Fruit fly (Drosophila melanogaster) whole organism, embryonic: ENCODE data around the gene D1.

Experiments used
- Abd-B ChIP-seq: fragments of 200-800 bp; sonication (Bioruptor generic); optimal IDR thresholded peaks from 2 replicates; lab custom pipeline; 2018; ENCODE audit warnings: missing biosample characterization, mild to moderate bottlenecking, missing genetic modification characterization, moderate library complexity
- Ada2b ChIP-seq: fragments of 200-800 bp; sonication (Bioruptor generic); IDR thresholded peaks from 2 replicates; pipeline ENCODE4 v1.3.6; 2022; ENCODE audit warnings: missing biosample characterization, missing genetic modification characterization
- B-H2 ChIP-seq: fragments of 200-800 bp; sonication (Bioruptor generic); optimal IDR thresholded peaks from 2 replicates; lab custom pipeline; 2018; ENCODE audit warnings: missing biosample characterization, mild to moderate bottlenecking, missing genetic modification characterization
- CG10979 ChIP-seq: fragments of 200-800 bp; sonication (Bioruptor generic); optimal IDR thresholded peaks from 2 replicates; lab custom pipeline; 2018; ENCODE audit warnings: missing biosample characterization, mild to moderate bottlenecking, missing genetic modification characterization, moderate library complexity
- CG13296 ChIP-seq: fragments of 200-800 bp; sonication (Bioruptor generic); optimal IDR thresholded peaks from 3 replicates; lab custom pipeline; 2018; ENCODE audit warnings: missing biosample characterization, mild to moderate bottlenecking, missing genetic modification characterization
- CG14014 ChIP-seq: fragments of 200-800 bp; sonication (Bioruptor generic); IDR thresholded peaks from 2 replicates; pipeline ENCODE4 v1.3.6; 2022; ENCODE audit warnings: missing biosample characterization, missing genetic modification characterization
- CG14441 ChIP-seq: fragments of 200-800 bp; sonication (Bioruptor generic); IDR thresholded peaks from 2 replicates; pipeline ENCODE4 v1.3.6; 2022; ENCODE audit warnings: missing biosample characterization, missing genetic modification characterization
- CG15269 ChIP-seq: fragments of 200-800 bp; sonication (Bioruptor generic); optimal IDR thresholded peaks from 2 replicates; lab custom pipeline; 2018; ENCODE audit warnings: missing biosample characterization, mild to moderate bottlenecking, missing genetic modification characterization, moderate library complexity
- CG16813 ChIP-seq: fragments of 200-800 bp; sonication (Bioruptor generic); IDR thresholded peaks from 3 replicates; pipeline ENCODE4 v1.3.6; 2022; ENCODE audit warnings: missing biosample characterization, missing genetic modification characterization; ENCODE audit not compliant: partially characterized antibody
- CG17802 ChIP-seq: fragments of 200-800 bp; sonication (Bioruptor generic); optimal IDR thresholded peaks from 2 replicates; lab custom pipeline; 2018; ENCODE audit warnings: missing biosample characterization, mild to moderate bottlenecking, missing genetic modification characterization, moderate library complexity
- CG2120 ChIP-seq: fragments of 200-800 bp; sonication (Bioruptor generic); optimal IDR thresholded peaks from 3 replicates; lab custom pipeline; 2016; ENCODE audit warnings: missing biosample characterization, missing genetic modification characterization
- CG2678 ChIP-seq: fragments of 200-800 bp; sonication (Bioruptor generic); optimal IDR thresholded peaks from 3 replicates; lab custom pipeline; 2019; ENCODE audit warnings: missing biosample characterization, mild to moderate bottlenecking, missing genetic modification characterization, moderate library complexity
- CG2889 ChIP-seq: fragments of 200-800 bp; sonication (Bioruptor generic); IDR thresholded peaks from 3 replicates; pipeline ENCODE4 v1.3.6; 2022; ENCODE audit warnings: missing biosample characterization, missing genetic modification characterization
- CG4424 ChIP-seq: fragments of 200-800 bp; sonication (Bioruptor generic); optimal IDR thresholded peaks from 3 replicates; lab custom pipeline; 2016; ENCODE audit warnings: missing biosample characterization, missing genetic modification characterization
- CG4854 ChIP-seq: fragments of 200-800 bp; sonication (Bioruptor generic); optimal IDR thresholded peaks from 2 replicates; lab custom pipeline; 2016; ENCODE audit warnings: missing biosample characterization, missing genetic modification characterization, inconsistent platforms
- CG5953 ChIP-seq: fragments of 200-800 bp; sonication (Bioruptor generic); IDR thresholded peaks from 2 replicates; pipeline ENCODE4 v1.3.6; 2022; ENCODE audit warnings: missing biosample characterization, missing genetic modification characterization
- CG6654 ChIP-seq: fragments of 200-800 bp; sonication (Bioruptor generic); optimal IDR thresholded peaks from 2 replicates; lab custom pipeline; 2017; ENCODE audit warnings: missing biosample characterization, mild to moderate bottlenecking, missing genetic modification characterization
- CG6683 ChIP-seq: fragments of 200-800 bp; sonication (Bioruptor generic); optimal IDR thresholded peaks from 2 replicates; lab custom pipeline; 2017; ENCODE audit warnings: missing biosample characterization, mild to moderate bottlenecking, missing genetic modification characterization, missing genetic modification reagents
- CG6765 ChIP-seq: fragments of 200-800 bp; sonication (Bioruptor generic); optimal IDR thresholded peaks from 3 replicates; lab custom pipeline; 2017; ENCODE audit warnings: missing biosample characterization, mild to moderate bottlenecking, missing genetic modification characterization
- CG6854 ChIP-seq: fragments of 200-800 bp; sonication (Bioruptor generic); optimal IDR thresholded peaks from 3 replicates; lab custom pipeline; 2017; ENCODE audit warnings: missing biosample characterization, mild to moderate bottlenecking, missing genetic modification characterization
- CG8281 ChIP-seq: fragments of 200-800 bp; sonication (Bioruptor generic); optimal IDR thresholded peaks from 2 replicates; lab custom pipeline; 2018; ENCODE audit warnings: missing biosample characterization, mild to moderate bottlenecking, missing genetic modification characterization, moderate library complexity
- CHES-1-like ChIP-seq: fragments of 200-800 bp; sonication (Bioruptor generic); optimal IDR thresholded peaks from 2 replicates; lab custom pipeline; 2016; ENCODE audit warnings: missing biosample characterization, missing genetic modification characterization
- Dad ChIP-seq: fragments of 200-800 bp; sonication (Bioruptor generic); optimal IDR thresholded peaks from 3 replicates; lab custom pipeline; 2016; ENCODE audit warnings: missing biosample characterization, missing genetic modification characterization
- Dip3 ChIP-seq: fragments of 200-800 bp; sonication (Bioruptor generic); optimal IDR thresholded peaks from 3 replicates; lab custom pipeline; 2016; ENCODE audit warnings: missing biosample characterization, missing genetic modification characterization
- Drgx ChIP-seq: fragments of 200-800 bp; sonication (Bioruptor generic); IDR thresholded peaks from 2 replicates; pipeline ENCODE4 v1.3.6; 2022; ENCODE audit warnings: missing biosample characterization, missing genetic modification characterization
- E2f2 ChIP-seq: fragments of 200-800 bp; sonication (Bioruptor generic); IDR thresholded peaks from 2 replicates; pipeline ENCODE4 v1.3.6; 2022; ENCODE audit warnings: missing biosample characterization, missing genetic modification characterization
- Elba2 ChIP-seq: fragments of 200-800 bp; sonication (Bioruptor generic); optimal IDR thresholded peaks from 3 replicates; lab custom pipeline; 2016; ENCODE audit warnings: missing biosample characterization, missing genetic modification characterization
- NFAT ChIP-seq: fragments of 200-800 bp; sonication (Bioruptor generic); IDR thresholded peaks from 2 replicates; pipeline ENCODE4 v1.3.6; 2022; ENCODE audit warnings: missing biosample characterization, missing genetic modification characterization
- Sry-δ ChIP-seq: fragments of 200-800 bp; sonication (Bioruptor generic); optimal IDR thresholded peaks from 2 replicates; lab custom pipeline; 2016; ENCODE audit warnings: missing biosample characterization, missing genetic modification characterization
- Xrp1 ChIP-seq: fragments of 200-800 bp; sonication (Bioruptor generic); IDR thresholded peaks from 2 replicates; pipeline ENCODE4 v1.3.6; 2022; ENCODE audit warnings: missing biosample characterization, missing genetic modification characterization
- al ChIP-seq: fragments of 200-800 bp; sonication (Bioruptor generic); IDR thresholded peaks from 2 replicates; pipeline ENCODE4 v1.3.6; 2022; ENCODE audit warnings: missing biosample characterization, missing genetic modification characterization
- ap ChIP-seq: fragments of 200-800 bp; sonication (Bioruptor generic); IDR thresholded peaks from 2 replicates; pipeline ENCODE4 v1.3.6; 2022; ENCODE audit warnings: missing biosample characterization, missing genetic modification characterization
- ato ChIP-seq: fragments of 200-800 bp; sonication (Bioruptor generic); IDR thresholded peaks from 2 replicates; pipeline ENCODE4 v1.3.6; 2022; ENCODE audit warnings: missing biosample characterization, missing genetic modification characterization; ENCODE audit not compliant: partially characterized antibody
- caup ChIP-seq: fragments of 200-800 bp; sonication (Bioruptor generic); optimal IDR thresholded peaks from 3 replicates; lab custom pipeline; 2017; ENCODE audit warnings: missing biosample characterization, mild to moderate bottlenecking, missing genetic modification characterization, moderate library complexity; ENCODE audit not compliant: severe bottlenecking
- dimm ChIP-seq: fragments of 200-800 bp; sonication (Bioruptor generic); IDR thresholded peaks from 2 replicates; pipeline ENCODE4 v1.3.6; 2022; ENCODE audit warnings: missing biosample characterization, missing genetic modification characterization
- dpn ChIP-seq, 2 experiments: fragments of 200-800 bp; sonication (Bioruptor generic); optimal IDR thresholded peaks; 3 replicates each; lab custom pipeline; 2016; ENCODE audit warnings: missing biosample characterization in 2 of 2, missing genetic modification characterization in 2 of 2
- eve ChIP-seq, 2 experiments: fragments of >200 bp; optimal IDR thresholded peaks; 2 replicates each; lab custom pipeline; 2017; ENCODE audit warnings: missing biosample characterization in 2 of 2, missing genetic modification characterization in 2 of 2
- fd102C ChIP-seq: fragments of 200-800 bp; sonication (Bioruptor generic); optimal IDR thresholded peaks from 2 replicates; lab custom pipeline; 2018; ENCODE audit warnings: missing biosample characterization, mild to moderate bottlenecking, missing genetic modification characterization, moderate library complexity
- ftz-f1 ChIP-seq: fragments of 200-800 bp; sonication (Bioruptor generic); optimal IDR thresholded peaks from 2 replicates; lab custom pipeline; 2016; ENCODE audit warnings: missing biosample characterization, missing genetic modification characterization
- gsb ChIP-seq: fragments of 200-800 bp; sonication (Bioruptor generic); IDR thresholded peaks from 2 replicates; pipeline ENCODE4 v1.3.6; 2022; ENCODE audit warnings: missing biosample characterization, missing genetic modification characterization
- hth ChIP-seq: fragments of >200 bp; optimal IDR thresholded peaks from 2 replicates; lab custom pipeline; 2017; ENCODE audit warnings: inconsistent platforms
- jigr1 ChIP-seq: fragments of 200-800 bp; sonication (Bioruptor generic); IDR thresholded peaks from 3 replicates; pipeline ENCODE4 v1.3.6; 2022; ENCODE audit warnings: missing biosample characterization, missing genetic modification characterization
- lbe ChIP-seq: fragments of 200-800 bp; sonication (Bioruptor generic); optimal IDR thresholded peaks from 2 replicates; lab custom pipeline; 2016; ENCODE audit warnings: missing biosample characterization, mild to moderate bottlenecking, missing genetic modification characterization
- oc ChIP-seq: fragments of 200-800 bp; sonication (Bioruptor generic); optimal IDR thresholded peaks from 2 replicates; lab custom pipeline; 2018; ENCODE audit warnings: missing biosample characterization, mild to moderate bottlenecking, missing genetic modification characterization, moderate library complexity
- ranshi ChIP-seq: fragments of 200-800 bp; sonication (Bioruptor generic); IDR thresholded peaks from 2 replicates; pipeline ENCODE4 v1.3.6; 2022; ENCODE audit warnings: missing biosample characterization, missing genetic modification characterization
- row ChIP-seq: fragments of 200-800 bp; sonication (Bioruptor generic); IDR thresholded peaks from 3 replicates; pipeline ENCODE4 v1.3.6; 2022; ENCODE audit warnings: missing biosample characterization, missing genetic modification characterization
- sc ChIP-seq, 3 experiments: fragments of >200 bp in 2 of 3; fragments of 200-800 bp in 1 of 3; sonication (Bioruptor generic) in 1 of 3; optimal IDR thresholded peaks; 2 replicates in 2 of 3; 3 replicates in 1 of 3; lab custom pipeline; 2017; ENCODE audit warnings: mild to moderate bottlenecking in 1 of 3, missing biosample characterization in 1 of 3, missing genetic modification characterization in 1 of 3, missing genetic modification reagents in 1 of 3
- ssp ChIP-seq: fragments of 200-800 bp; sonication (Bioruptor generic); IDR thresholded peaks from 2 replicates; pipeline ENCODE4 v1.3.6; 2022; ENCODE audit warnings: missing biosample characterization, missing genetic modification characterization
- toy ChIP-seq: fragments of 200-800 bp; sonication (Bioruptor generic); IDR thresholded peaks from 2 replicates; pipeline ENCODE4 v1.3.6; 2022; ENCODE audit warnings: missing biosample characterization, missing genetic modification characterization
- zen ChIP-seq: fragments of 200-800 bp; sonication (Bioruptor generic); optimal IDR thresholded peaks from 3 replicates; lab custom pipeline; 2018; ENCODE audit warnings: missing biosample characterization, mild to moderate bottlenecking, missing genetic modification characterization, moderate library complexity

D1 gene

DNA sequence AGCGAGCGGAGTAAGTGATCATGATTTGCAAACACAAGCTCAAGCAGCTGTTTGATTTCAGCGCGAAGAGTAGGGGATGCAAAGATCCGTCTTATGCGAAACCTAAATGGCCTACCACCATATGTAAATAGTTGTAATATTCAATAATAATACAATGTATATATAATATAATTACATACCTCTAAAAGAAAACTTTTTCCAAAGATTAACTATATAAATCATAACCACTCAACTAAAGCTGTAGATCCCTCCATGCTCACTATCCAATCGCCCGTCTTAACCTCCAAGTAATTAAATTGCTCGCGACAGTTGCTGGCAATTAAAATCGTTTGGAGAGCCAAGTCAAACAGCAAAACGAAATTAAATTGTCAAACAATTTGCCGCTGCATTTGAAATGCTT, 13.1 kb downstream of the D1 start (continued):
- TF ChIP-seq jigr1 (GFP tag; lab: Robert Waterston, UW) = 0 out of 3 replicates have a peak, but pooled peaks have one; percentile 35
- peak; percentile 55 for TF ChIP-seq Abd-B (GFP tag; lab: Kevin White, UChicago)
- TF ChIP-seq dimm (GFP tag; lab: Robert Waterston, UW) = 0 out of 2 replicates have a peak, but pooled peaks have one; percentile 16
- peak; percentile 71 for TF ChIP-seq CG4424 (GFP tag; lab: Kevin White, UChicago)
- TF ChIP-seq Dad (GFP tag; lab: Kevin White, UChicago) = peak; percentile 19
- TF ChIP-seq ato (GFP tag; lab: Robert Waterston, UW) = no peak
- TF ChIP-seq CG16813 = no peak
- peak; percentile 50; the same call in 1 of the 2 replicates for TF ChIP-seq E2f2 (GFP tag; lab: Robert Waterston, UW)
- peak; percentile 61 for TF ChIP-seq gsb (GFP tag; lab: Robert Waterston, UW)
- no peak for TF ChIP-seq fd102C (GFP tag; lab: Kevin White, UChicago)
- TF ChIP-seq CG15269 = peak; percentile 83
- no peak for TF ChIP-seq Sry-δ (GFP tag; lab: Kevin White, UChicago)
- TF ChIP-seq CG14441 (GFP tag; lab: Robert Waterston, UW) = peak; percentile 85
- no peak for TF ChIP-seq Dip3 (GFP tag; lab: Kevin White, UChicago)
- TF ChIP-seq CG2678 = peak; percentile 86
- peak; percentile 57; the same call in 1 of the 2 replicates for TF ChIP-seq NFAT (GFP tag; lab: Robert Waterston, UW)
- TF ChIP-seq ap (GFP tag; lab: Robert Waterston, UW) = peak; percentile 41; the same call in 1 of the 2 replicates
- TF ChIP-seq ssp (GFP tag; lab: Robert Waterston, UW) = peak; percentile 63
- peak; percentile 14 for TF ChIP-seq lbe (GFP tag; lab: Kevin White, UChicago)
- TF ChIP-seq CG5953 (GFP tag; lab: Robert Waterston, UW) = peak; percentile 39; the same call in 1 of the 2 replicates
- peak; percentile 29 for TF ChIP-seq CG6654 (GFP tag; lab: Kevin White, UChicago)
- TF ChIP-seq ftz-f1 (GFP tag; lab: Kevin White, UChicago) = no peak
- peak; percentile 79 for TF ChIP-seq CG2120 (GFP tag; lab: Kevin White, UChicago)
- peak; percentile 74 for TF ChIP-seq CG14014
- no peak for TF ChIP-seq Elba2 (GFP tag; lab: Kevin White, UChicago)
- peak; percentile 72 for TF ChIP-seq toy (GFP tag; lab: Robert Waterston, UW)
- TF ChIP-seq row = peak; percentile 85
- peak; percentile 81 for TF ChIP-seq ranshi (GFP tag; lab: Robert Waterston, UW)
- no peak for TF ChIP-seq sc (optimal IDR thresholded peaks at IDR 0.05; lab: Kevin White, UChicago)
- no peak for TF ChIP-seq sc (GFP tag; optimal IDR thresholded peaks at IDR 0.05; lab: Kevin White, UChicago)
- TF ChIP-seq CG4854 (GFP tag; lab: Kevin White, UChicago) = no peak
- peak; percentile 88 for TF ChIP-seq al
- peak; percentile 67; the same call in 1 of the 2 replicates for TF ChIP-seq Xrp1 (GFP tag; lab: Robert Waterston, UW)
- TF ChIP-seq CG6683 (GFP tag; lab: Kevin White, UChicago) = peak; percentile 51
- peak in 1 of 2 experiments; percentile 62 for TF ChIP-seq eve (GFP tag; optimal IDR thresholded peaks at IDR 0.05; lab: Kevin White, UChicago)
- TF ChIP-seq hth = no peak
- peak; percentile 95 for TF ChIP-seq Drgx (GFP tag; lab: Robert Waterston, UW)
- no peak for TF ChIP-seq B-H2
- TF ChIP-seq CG17802 = no peak
- peak; percentile 81 for TF ChIP-seq Ada2b (GFP tag; lab: Robert Waterston, UW)
- peak; percentile 41 for TF ChIP-seq CG10979
- no peak for TF ChIP-seq CHES-1-like (GFP tag; lab: Kevin White, UChicago)
- peak in 1 of 2 experiments; percentile 75 for TF ChIP-seq dpn (GFP tag; optimal IDR thresholded peaks at IDR 0.05; lab: Kevin White, UChicago)
- TF ChIP-seq zen (tag; lab: Kevin White, UChicago) = peak; percentile 25
- peak; percentile 50 for TF ChIP-seq CG13296 (GFP tag; lab: Kevin White, UChicago)
- TF ChIP-seq caup (GFP tag; lab: Kevin White, UChicago) = peak; percentile 62
- peak; percentile 11 for TF ChIP-seq CG8281 (tag; lab: Kevin White, UChicago)
- TF ChIP-seq CG2889 (GFP tag; lab: Robert Waterston, UW) = peak; percentile 58; the same call in 2 of the 3 replicates
- peak; percentile 46 for TF ChIP-seq CG6765 (GFP tag; lab: Kevin White, UChicago)
- TF ChIP-seq CG6854 (GFP tag; lab: Kevin White, UChicago) = peak; percentile 40
- no peak for TF ChIP-seq oc (tag; lab: Kevin White, UChicago)
